Worm (Caenorhabditis elegans): ENCODE data around the gene Y12A6A.1.
A peak's percentile ranks its signal among the peaks of the same experiment; 100 is the strongest.

The Y12A6A.1 gene

DNA sequence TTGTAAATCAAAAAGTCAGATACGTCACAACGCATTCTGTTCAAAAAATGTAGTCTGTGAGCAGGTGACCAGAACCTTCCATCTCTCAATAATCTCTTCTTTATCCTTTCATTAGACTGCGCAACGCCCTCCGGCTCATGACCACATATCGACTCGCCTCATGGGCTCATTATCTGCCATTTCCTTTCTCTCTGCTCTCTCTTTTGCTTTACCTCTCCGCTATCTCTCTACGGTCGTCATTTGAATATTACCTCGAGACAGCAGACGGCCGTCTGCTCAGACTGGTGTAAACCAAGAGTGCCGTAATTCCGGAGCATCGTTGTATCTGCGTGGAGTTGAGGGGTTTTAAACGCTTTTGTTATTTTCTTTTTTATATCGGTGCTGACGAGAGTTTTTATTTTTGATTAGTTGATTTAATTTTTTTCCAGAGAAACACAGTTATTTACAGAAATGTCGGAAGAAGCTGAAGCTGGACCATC lies 23.5 kb downstream of the Y12A6A.1 start, which contains the start of gene bra-1 (continued):
- TF ChIP-seq mxl-2 (GFP tag; conservative IDR thresholded peaks at IDR 0.05) (no peak), pha-4 (GFP tag; IDR thresholded peaks at IDR 0.05) (no peak), pha-4 (tag; optimal IDR thresholded peaks at IDR 0.05) (no peak), pqm-1 (tag; optimal IDR thresholded peaks at IDR 0.05) (no peak), egl-43 (GFP tag; IDR thresholded peaks at IDR 0.05) (0 out of 2 replicates have a peak, but pooled peaks have one; percentile 37), T20F7.1 (GFP tag; optimal IDR thresholded peaks at IDR 0.05) (peak; percentile 93), zfp-2 (tag; optimal IDR thresholded peaks at IDR 0.05) (no peak), Y75B8A.6 (GFP tag; IDR thresholded peaks at IDR 0.05) (no peak), Y105C5A.15 (GFP tag; IDR thresholded peaks at IDR 0.05) (no peak), unc-130 (GFP tag; optimal IDR thresholded peaks at IDR 0.05) (no peak), ztf-11 (tag; optimal IDR thresholded peaks at IDR 0.05) (no peak), nhr-42 (GFP tag; IDR thresholded peaks at IDR 0.05) (no peak), lir-3 (tag; optimal IDR thresholded peaks at IDR 0.05) (no peak), vab-7 (GFP tag; IDR thresholded peaks at IDR 0.05) (no peak), D1046.2 (GFP tag; IDR thresholded peaks at IDR 0.05) (no peak), ces-1 (GFP tag; optimal IDR thresholded peaks at IDR 0.05) (no peak), saeg-2 (GFP tag; IDR thresholded peaks at IDR 0.05) (no peak), unc-39 (tag; optimal IDR thresholded peaks at IDR 0.05) (no peak), lin-15B (tag; optimal IDR thresholded peaks at IDR 0.05) (no peak), dmd-8 (GFP tag; IDR thresholded peaks at IDR 0.05) (no peak), lin-29 (GFP tag; IDR thresholded peaks at IDR 0.05) (no peak), dve-1 (tag; optimal IDR thresholded peaks at IDR 0.05; ENCODE audit: insufficient read depth) (peak; percentile 64), spr-1 (tag; optimal IDR thresholded peaks at IDR 0.05) (no peak), lin-39 (tag; optimal IDR thresholded peaks at IDR 0.05) (no peak), ceh-44 (GFP tag; IDR thresholded peaks at IDR 0.05) (no peak), madf-5 (GFP tag; IDR thresholded peaks at IDR 0.05) (no peak), arid-1 (GFP tag; conservative IDR thresholded peaks at IDR 0.05) (no peak), F26F4.8 (GFP tag; conservative IDR thresholded peaks at IDR 0.05) (no peak), mes-2 (tag; optimal IDR thresholded peaks at IDR 0.05; ENCODE audit: poor library complexity, severe bottlenecking) (peak; percentile 43), attf-4 (tag; optimal IDR thresholded peaks at IDR 0.05) (no peak), nhr-102 (tag; optimal IDR thresholded peaks at IDR 0.05) (no peak), daf-8 (GFP tag; IDR thresholded peaks at IDR 0.05) (no peak), ZK546.5 (tag; optimal IDR thresholded peaks at IDR 0.05) (no peak), lin-13 (GFP tag; optimal IDR thresholded peaks at IDR 0.05) (no peak), cey-2 (tag; optimal IDR thresholded peaks at IDR 0.05; ENCODE audit: borderline replicate concordance, insufficient read depth) (no peak), fos-1 (tag; optimal IDR thresholded peaks at IDR 0.05) (no peak), set-16 (GFP tag; IDR thresholded peaks at IDR 0.05) (no peak), jun-1 (tag; optimal IDR thresholded peaks at IDR 0.05) (no peak), Y48G9A.11 (GFP tag; IDR thresholded peaks at IDR 0.05) (no peak), lin-38 (GFP tag; IDR thresholded peaks at IDR 0.05) (no peak), F44E2.7 (GFP tag; IDR thresholded peaks at IDR 0.05) (no peak), zip-11 (GFP tag; IDR thresholded peaks at IDR 0.05) (no peak), ceh-28 (tag; optimal IDR thresholded peaks at IDR 0.05) (no peak), nhr-111 (GFP tag; optimal IDR thresholded peaks at IDR 0.05) (no peak), F10B5.3 (tag; optimal IDR thresholded peaks at IDR 0.05) (no peak), T26A8.4 (GFP tag; IDR thresholded peaks at IDR 0.05) (no peak), rbr-2 (tag; optimal IDR thresholded peaks at IDR 0.05) (peak; percentile 53), gei-8 (GFP tag; optimal IDR thresholded peaks at IDR 0.05) (no peak), aha-1 (tag) (no peak), hmg-1.1 (GFP tag; IDR thresholded peaks at IDR 0.05) (peak; percentile 45; the same call in 1 of the 2 replicates), nhr-6 (tag; optimal IDR thresholded peaks at IDR 0.05) (peak; percentile 73), nhr-10 (tag; optimal IDR thresholded peaks at IDR 0.05) (no peak), tag-97 (GFP tag; IDR thresholded peaks at IDR 0.05) (no peak)
